Worm (Caenorhabditis elegans) whole organism, late embryonic: ENCODE results near the gene T21E8.5.
A peak's percentile ranks its signal among the peaks of the same experiment; 100 is the strongest.

Experiments
- C38D4.7 ChIP-seq: fragments of 200-800 bp; sonication (Bioruptor generic); optimal IDR thresholded peaks from 2 replicates; lab custom pipeline; 2018; ENCODE audit warnings: mild to moderate bottlenecking, missing genetic modification characterization, moderate library complexity, missing compliant biosample characterization
- F13H6.1 ChIP-seq: sonication (generic microtip); optimal IDR thresholded peaks from 2 replicates; lab custom pipeline; 2016; ENCODE audit warnings: missing genetic modification characterization, missing compliant biosample characterization
- T23F11.4 ChIP-seq: fragments of 200-800 bp; sonication (Bioruptor generic); optimal IDR thresholded peaks from 2 replicates; lab custom pipeline; 2018; ENCODE audit warnings: mild to moderate bottlenecking, missing genetic modification characterization, missing compliant biosample characterization
- Y22D7AL.16 ChIP-seq: sonication (generic microtip); optimal IDR thresholded peaks from 2 replicates; lab custom pipeline; 2016; ENCODE audit warnings: missing genetic modification characterization, missing compliant biosample characterization
- ahr-1 ChIP-seq: sonication (generic microtip); optimal IDR thresholded peaks from 2 replicates; lab custom pipeline; 2016; ENCODE audit warnings: missing genetic modification characterization, missing compliant biosample characterization
- ceh-2 ChIP-seq: sonication (generic microtip); optimal IDR thresholded peaks from 2 replicates; lab custom pipeline; 2016; ENCODE audit warnings: missing genotype, missing genetic modification characterization, missing compliant biosample characterization
- ceh-22 ChIP-seq: sonication (generic microtip); optimal IDR thresholded peaks from 2 replicates; lab custom pipeline; 2017; ENCODE audit warnings: missing biosample characterization, missing genetic modification characterization
- ceh-24 ChIP-seq: sonication (generic microtip); optimal IDR thresholded peaks from 2 replicates; lab custom pipeline; 2016; ENCODE audit warnings: mild to moderate bottlenecking, missing genetic modification characterization, missing compliant biosample characterization
- ceh-30 ChIP-seq: fragments of 150-350 bp; optimal IDR thresholded peaks from 2 replicates; lab custom pipeline; 2014; ENCODE audit warnings: missing biosample characterization, missing genetic modification characterization
- ceh-31 ChIP-seq: sonication (generic microtip); optimal IDR thresholded peaks from 2 replicates; lab custom pipeline; 2016; ENCODE audit warnings: missing genetic modification characterization, missing compliant biosample characterization
- ceh-34 ChIP-seq: sonication (generic microtip); optimal IDR thresholded peaks from 2 replicates; lab custom pipeline; 2016; ENCODE audit warnings: mild to moderate bottlenecking, missing genetic modification characterization, missing compliant biosample characterization
- ceh-48 ChIP-seq: sonication (generic microtip); optimal IDR thresholded peaks from 2 replicates; lab custom pipeline; 2016; ENCODE audit warnings: missing genetic modification characterization, inconsistent platforms, missing compliant biosample characterization
- dmd-4 ChIP-seq: sonication (generic microtip); optimal IDR thresholded peaks from 2 replicates; lab custom pipeline; 2016; ENCODE audit warnings: borderline replicate concordance, missing genetic modification characterization, missing compliant biosample characterization
- dve-1 ChIP-seq: sonication (generic microtip); optimal IDR thresholded peaks from 2 replicates; lab custom pipeline; 2017; ENCODE audit warnings: antibody characterized with exemption, mild to moderate bottlenecking, missing genetic modification characterization, missing compliant biosample characterization
- elt-2 ChIP-seq: sonication (generic microtip); optimal IDR thresholded peaks from 2 replicates; lab custom pipeline; 2016; ENCODE audit warnings: missing genetic modification reagents, missing genetic modification characterization, missing compliant biosample characterization
- eyg-1 ChIP-seq: sonication (generic microtip); optimal IDR thresholded peaks from 2 replicates; lab custom pipeline; 2016; ENCODE audit warnings: missing genotype, missing genetic modification characterization, missing compliant biosample characterization
- fax-1 ChIP-seq: sonication (generic microtip); optimal IDR thresholded peaks from 2 replicates; lab custom pipeline; 2016; ENCODE audit warnings: missing genotype, missing genetic modification characterization, missing compliant biosample characterization
- fkh-6 ChIP-seq: sonication (generic microtip); optimal IDR thresholded peaks from 2 replicates; lab custom pipeline; 2016; ENCODE audit warnings: missing genetic modification characterization, missing compliant biosample characterization
- hlh-15 ChIP-seq: sonication (generic microtip); optimal IDR thresholded peaks from 2 replicates; lab custom pipeline; 2016; ENCODE audit warnings: missing genetic modification characterization, missing compliant biosample characterization
- hlh-30 ChIP-seq: sonication (generic microtip); optimal IDR thresholded peaks from 2 replicates; lab custom pipeline; 2017; ENCODE audit warnings: antibody characterized with exemption, missing genetic modification characterization, missing compliant biosample characterization; ENCODE audit not compliant: insufficient read depth
- hlh-8 ChIP-seq: sonication (generic microtip); optimal IDR thresholded peaks from 2 replicates; lab custom pipeline; 2016; ENCODE audit warnings: missing genotype, missing genetic modification characterization, missing compliant biosample characterization
- lin-11 ChIP-seq: fragments of 200-800 bp; sonication (Bioruptor generic); optimal IDR thresholded peaks from 2 replicates; lab custom pipeline; 2018; ENCODE audit warnings: mild to moderate bottlenecking, missing genetic modification characterization, missing compliant biosample characterization
- nfya-1 ChIP-seq: sonication (generic microtip); optimal IDR thresholded peaks from 2 replicates; lab custom pipeline; 2017; ENCODE audit warnings: missing genetic modification characterization, mild to moderate bottlenecking, missing compliant biosample characterization, antibody characterized with exemption, moderate library complexity
- npax-4 ChIP-seq: sonication (generic microtip); optimal IDR thresholded peaks from 2 replicates; lab custom pipeline; 2016; ENCODE audit warnings: missing genetic modification characterization, missing compliant biosample characterization
- pha-2 ChIP-seq: sonication (generic microtip); optimal IDR thresholded peaks from 2 replicates; lab custom pipeline; 2017; ENCODE audit warnings: mild to moderate bottlenecking, missing genetic modification characterization, missing compliant biosample characterization
- pha-4 ChIP-seq: fragments of 150-350 bp; optimal IDR thresholded peaks from 2 replicates; lab custom pipeline; 2018; ENCODE audit warnings: missing biosample characterization, missing genetic modification reagents, missing genetic modification characterization
- pqm-1 ChIP-seq: sonication (generic microtip); optimal IDR thresholded peaks from 2 replicates; lab custom pipeline; 2016; ENCODE audit warnings: missing genetic modification characterization, missing compliant biosample characterization
- pros-1 ChIP-seq: fragments of 150-350 bp; optimal IDR thresholded peaks from 2 replicates; lab custom pipeline; 2014; ENCODE audit warnings: missing biosample characterization, missing genetic modification reagents, missing genetic modification characterization
- rnt-1 ChIP-seq: sonication (generic microtip); optimal IDR thresholded peaks from 2 replicates; lab custom pipeline; 2016; ENCODE audit warnings: missing genetic modification characterization, missing compliant biosample characterization
- sox-2 ChIP-seq: fragments of 200-800 bp; sonication (Bioruptor generic); IDR thresholded peaks from 2 replicates; pipeline ENCODE4 v1.3.6; 2022; ENCODE audit warnings: missing genetic modification reagents, missing genetic modification characterization, missing compliant biosample characterization
- syd-9 ChIP-seq: sonication (generic microtip); optimal IDR thresholded peaks from 2 replicates; lab custom pipeline; 2016; ENCODE audit warnings: mild to moderate bottlenecking, missing genetic modification characterization, moderate library complexity, missing compliant biosample characterization
- tbx-7 ChIP-seq: sonication (generic microtip); optimal IDR thresholded peaks from 2 replicates; lab custom pipeline; 2016; ENCODE audit warnings: missing genotype, missing genetic modification characterization, missing compliant biosample characterization
- ttx-3 ChIP-seq: sonication (generic microtip); optimal IDR thresholded peaks from 2 replicates; lab custom pipeline; 2016; ENCODE audit warnings: missing genetic modification reagents, missing genetic modification characterization, missing compliant biosample characterization
- unc-3 ChIP-seq, 2 experiments: fragments of 200-800 bp in 1 of 2; sonication (Bioruptor generic) in 1 of 2; sonication (generic microtip) in 1 of 2; conservative IDR thresholded peaks in 1 of 2; optimal IDR thresholded peaks in 1 of 2; 2 replicates each; pipeline versions ENCODE4 v1.3.6 to Lab custom; 2016 to 2022; ENCODE audit warnings: missing compliant biosample characterization in 2 of 2, missing genetic modification characterization in 2 of 2, missing genetic modification reagents in 1 of 2
- unc-55 ChIP-seq: sonication (generic microtip); optimal IDR thresholded peaks from 2 replicates; lab custom pipeline; 2017; ENCODE audit warnings: missing biosample characterization, missing genetic modification reagents, missing genetic modification characterization
- unc-86 ChIP-seq: sonication (generic microtip); optimal IDR thresholded peaks from 2 replicates; lab custom pipeline; 2016; ENCODE audit warnings: missing genetic modification characterization, missing compliant biosample characterization
- zip-5 ChIP-seq: sonication (generic microtip); optimal IDR thresholded peaks from 2 replicates; lab custom pipeline; 2016; ENCODE audit warnings: missing genetic modification characterization, missing compliant biosample characterization

The T21E8.5 gene

ce11 chrX:10862582-10862981 is 23.4 kb upstream of the T21E8.5 start:
- no peak for TF ChIP-seq ceh-30
- TF ChIP-seq hlh-30 (tag; lab: Kevin White, UChicago): no peak
- no peak for TF ChIP-seq hlh-8 (tag; lab: Kevin White, UChicago)
- no peak for TF ChIP-seq C38D4.7 (GFP tag; lab: Kevin White, UChicago)
- TF ChIP-seq ceh-22: no peak
- no peak for TF ChIP-seq F13H6.1 (tag; lab: Kevin White, UChicago)
- TF ChIP-seq sox-2 (GFP tag; lab: Robert Waterston, UW): no peak
- no peak for TF ChIP-seq lin-11 (tag; lab: Kevin White, UChicago)
- TF ChIP-seq unc-55 (GFP tag; lab: Kevin White, UChicago): no peak

ce11 chrX:10864322-10864721 is 21.6 kb upstream of the T21E8.5 start, which contains the start of gene pgp-8:
Gene pgp-8 (minus strand): TSS chrX:10864422.
- TF ChIP-seq nfya-1: no peak
- no peak for TF ChIP-seq tbx-7
- TF ChIP-seq unc-86 (tag; lab: Kevin White, UChicago): no peak
- no peak for TF ChIP-seq T23F11.4 (GFP tag; lab: Kevin White, UChicago)
- TF ChIP-seq pqm-1 (tag; lab: Kevin White, UChicago): no peak
- no peak for TF ChIP-seq C38D4.7 (GFP tag; lab: Kevin White, UChicago)
- TF ChIP-seq ceh-24 (tag; lab: Kevin White, UChicago): no peak
- no peak for TF ChIP-seq pha-4
- TF ChIP-seq ceh-48 (tag; lab: Kevin White, UChicago): no peak
- no peak for TF ChIP-seq ttx-3 (tag; lab: Kevin White, UChicago)

DNA sequence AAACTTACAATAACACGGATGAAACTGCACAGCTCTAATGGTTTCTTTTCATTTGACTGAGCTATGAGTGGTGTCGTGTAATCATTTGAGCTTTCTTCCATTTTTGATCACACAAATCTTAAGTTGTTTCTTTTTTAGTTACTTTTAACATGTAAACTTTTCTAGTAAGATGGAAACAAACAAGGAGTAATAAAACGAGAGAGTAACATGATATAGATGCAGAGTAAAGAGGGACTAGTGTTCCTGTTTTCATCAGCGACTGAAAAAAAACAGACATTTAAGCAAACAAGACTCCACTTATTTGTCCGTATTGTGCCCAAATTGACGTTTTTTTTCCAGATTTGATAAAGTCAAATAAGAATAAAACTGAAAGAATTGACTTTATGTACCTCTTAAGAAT is 15.8 kb upstream of the T21E8.5 start, which contains the start of gene pgp-7:
pgp-7 (minus strand) TSS at position 101 of the 400 bp plus-strand sequence.
- TF ChIP-seq C38D4.7 (GFP tag; lab: Kevin White, UChicago) (no peak), ttx-3 (tag; lab: Kevin White, UChicago) (no peak), rnt-1 (tag; lab: Kevin White, UChicago) (no peak), npax-4 (tag; lab: Kevin White, UChicago) (no peak), ceh-31 (no peak), fax-1 (tag; lab: Kevin White, UChicago) (no peak), ceh-2 (tag; lab: Kevin White, UChicago) (no peak), hlh-8 (tag; lab: Kevin White, UChicago) (no peak), fkh-6 (tag; lab: Kevin White, UChicago) (no peak), eyg-1 (tag; lab: Kevin White, UChicago) (no peak), dmd-4 (no peak), pros-1 (no peak), tbx-7 (no peak), Y22D7AL.16 (tag; lab: Kevin White, UChicago) (no peak), dve-1 (no peak), nfya-1 (no peak), zip-5 (tag; lab: Kevin White, UChicago) (no peak)
- TF ChIP-seq, all 69 proteins: peak for 0

- TF ChIP-seq elt-2 (tag; lab: Kevin White, UChicago): peak; percentile 70
- no peak for TF ChIP-seq unc-3 (GFP tag; conservative IDR thresholded peaks at IDR 0.05; lab: Robert Waterston, UW)
- no peak for TF ChIP-seq unc-3 (tag; optimal IDR thresholded peaks at IDR 0.05; lab: Kevin White, UChicago)
- TF ChIP-seq, all 69 proteins: peak for 1
These were observed 8.7 kb upstream of the T21E8.5 start, which contains the start of gene pgp-6 for ce11 chrX:10877138-10877743. Gene pgp-6 (minus strand): TSS chrX:10877425.

ce11 chrX:10880509-10880908 is 5.5 kb upstream of the T21E8.5 start, which contains the start of gene T21E8.4:
Gene T21E8.4 (plus strand): TSS chrX:10880809.
- TF ChIP-seq syd-9 (tag; lab: Kevin White, UChicago) (no peak), ceh-48 (tag; lab: Kevin White, UChicago) (no peak), pha-2 (no peak), lin-11 (tag; lab: Kevin White, UChicago) (no peak), ceh-34 (tag; lab: Kevin White, UChicago) (no peak), hlh-15 (tag; lab: Kevin White, UChicago) (no peak), dmd-4 (no peak), sox-2 (GFP tag; lab: Robert Waterston, UW) (no peak), ahr-1 (no peak)
